Fruit fly (Drosophila melanogaster) whole organism, embryonic: ENCODE results near the gene CG31360.

Source experiments
- Aef1 ChIP-seq: fragments of 200-800 bp; sonication (Bioruptor generic); IDR thresholded peaks from 3 replicates; pipeline ENCODE4 v1.3.6; 2022; ENCODE audit warnings: missing biosample characterization, missing genetic modification characterization
- Blimp-1 ChIP-seq: fragments of 200-800 bp; sonication (Bioruptor generic); optimal IDR thresholded peaks from 3 replicates; lab custom pipeline; 2018; ENCODE audit warnings: missing biosample characterization, missing genetic modification characterization, mild to moderate bottlenecking, moderate library complexity, missing genetic modification reagents
- CG10321 ChIP-seq: fragments of 200-800 bp; sonication (Bioruptor generic); IDR thresholded peaks from 2 replicates; pipeline ENCODE4 v1.3.6; 2022; ENCODE audit warnings: missing biosample characterization, missing genetic modification characterization
- CG10462 ChIP-seq: fragments of 200-800 bp; sonication (Bioruptor generic); optimal IDR thresholded peaks from 2 replicates; lab custom pipeline; 2016; ENCODE audit warnings: missing biosample characterization, missing genetic modification characterization
- CG11085 ChIP-seq: fragments of 200-800 bp; sonication (Bioruptor generic); IDR thresholded peaks from 2 replicates; pipeline ENCODE4 v1.3.6; 2022; ENCODE audit warnings: missing biosample characterization, missing genetic modification characterization
- CG12219 ChIP-seq: fragments of 200-800 bp; sonication (Bioruptor generic); optimal IDR thresholded peaks from 3 replicates; lab custom pipeline; 2018; ENCODE audit warnings: missing biosample characterization, mild to moderate bottlenecking, missing genetic modification characterization
- CG12659 ChIP-seq: fragments of 200-800 bp; sonication (Bioruptor generic); optimal IDR thresholded peaks from 3 replicates; lab custom pipeline; 2017; ENCODE audit warnings: mild to moderate bottlenecking, missing biosample characterization, missing genetic modification reagents, missing genetic modification characterization
- CG16813 ChIP-seq: fragments of 200-800 bp; sonication (Bioruptor generic); IDR thresholded peaks from 3 replicates; pipeline ENCODE4 v1.3.6; 2022; ENCODE audit warnings: missing biosample characterization, missing genetic modification characterization; ENCODE audit not compliant: partially characterized antibody
- CG18476 ChIP-seq: fragments of 200-800 bp; sonication (Bioruptor generic); optimal IDR thresholded peaks from 2 replicates; lab custom pipeline; 2016; ENCODE audit warnings: missing biosample characterization, mild to moderate bottlenecking, missing genetic modification characterization
- CG33557 ChIP-seq: fragments of 200-800 bp; sonication (Bioruptor generic); optimal IDR thresholded peaks from 2 replicates; lab custom pipeline; 2019; ENCODE audit warnings: missing biosample characterization, mild to moderate bottlenecking, missing genetic modification characterization, moderate library complexity
- CG43689 ChIP-seq: fragments of 200-800 bp; sonication (Bioruptor generic); IDR thresholded peaks from 2 replicates; pipeline ENCODE4 v1.3.6; 2022; ENCODE audit warnings: missing biosample characterization, missing genetic modification characterization
- CG5180 ChIP-seq: fragments of 200-800 bp; sonication (Bioruptor generic); optimal IDR thresholded peaks from 3 replicates; lab custom pipeline; 2017; ENCODE audit warnings: missing biosample characterization, missing genetic modification characterization, mild to moderate bottlenecking, moderate library complexity, missing genetic modification reagents
- CG5953 ChIP-seq: fragments of 200-800 bp; sonication (Bioruptor generic); IDR thresholded peaks from 2 replicates; pipeline ENCODE4 v1.3.6; 2022; ENCODE audit warnings: missing biosample characterization, missing genetic modification characterization
- CG9727 ChIP-seq: fragments of 200-800 bp; sonication (Bioruptor generic); optimal IDR thresholded peaks from 3 replicates; lab custom pipeline; 2017; ENCODE audit warnings: missing biosample characterization, mild to moderate bottlenecking, missing genetic modification characterization
- D19B ChIP-seq: fragments of 200-800 bp; sonication (Bioruptor generic); optimal IDR thresholded peaks from 2 replicates; lab custom pipeline; 2017; ENCODE audit warnings: missing biosample characterization, mild to moderate bottlenecking, missing genetic modification characterization
- Dip2 ChIP-seq: fragments of 200-800 bp; sonication (Bioruptor generic); IDR thresholded peaks from 2 replicates; pipeline ENCODE4 v1.3.6; 2022; ENCODE audit warnings: missing biosample characterization, missing genetic modification characterization
- E2f2 ChIP-seq: fragments of 200-800 bp; sonication (Bioruptor generic); IDR thresholded peaks from 2 replicates; pipeline ENCODE4 v1.3.6; 2022; ENCODE audit warnings: missing biosample characterization, missing genetic modification characterization
- ERR ChIP-seq: fragments of 200-800 bp; sonication (Bioruptor generic); optimal IDR thresholded peaks from 2 replicates; lab custom pipeline; 2016; ENCODE audit warnings: missing biosample characterization, missing genetic modification characterization
- Ets65A ChIP-seq: fragments of 200-800 bp; sonication (Bioruptor generic); peaks from one replicate; lab custom pipeline; 2016; ENCODE audit warnings: missing biosample characterization, missing genetic modification characterization
- Gug ChIP-seq: fragments of 200-800 bp; sonication (Bioruptor generic); IDR thresholded peaks from 4 replicates; pipeline ENCODE4 v1.3.6; 2022; ENCODE audit warnings: missing biosample characterization, missing genetic modification characterization
- HLH4C ChIP-seq: fragments of 200-800 bp; sonication (Bioruptor generic); IDR thresholded peaks from 3 replicates; pipeline ENCODE4 v1.3.6; 2022; ENCODE audit warnings: missing biosample characterization, missing genetic modification characterization; ENCODE audit not compliant: partially characterized antibody
- Hey ChIP-seq: fragments of 200-800 bp; sonication (Bioruptor generic); optimal IDR thresholded peaks from 3 replicates; lab custom pipeline; 2018; ENCODE audit warnings: missing biosample characterization, mild to moderate bottlenecking, missing genetic modification characterization
- Hr78 ChIP-seq, 2 experiments: fragments of 200-800 bp in 1 of 2; fragments of >200 bp in 1 of 2; sonication (Bioruptor generic) in 1 of 2; optimal IDR thresholded peaks; 2 replicates each; lab custom pipeline; 2017 to 2019; ENCODE audit warnings: missing biosample characterization in 2 of 2, missing genetic modification characterization in 2 of 2, mild to moderate bottlenecking in 1 of 2, moderate library complexity in 1 of 2
- Mrtf ChIP-seq: fragments of 200-800 bp; sonication (Bioruptor generic); IDR thresholded peaks from 3 replicates; pipeline ENCODE4 v1.3.6; 2022; ENCODE audit warnings: missing biosample characterization, missing genetic modification characterization
- NC2α ChIP-seq: fragments of 200-800 bp; sonication (Bioruptor generic); optimal IDR thresholded peaks from 2 replicates; lab custom pipeline; 2016; ENCODE audit warnings: missing biosample characterization, missing genetic modification characterization
- Neu2 ChIP-seq: fragments of 200-800 bp; sonication (Bioruptor generic); optimal IDR thresholded peaks from 3 replicates; lab custom pipeline; 2016; ENCODE audit warnings: missing biosample characterization, missing genetic modification characterization, borderline replicate concordance
- Ravus ChIP-seq: fragments of 200-800 bp; sonication (Bioruptor generic); IDR thresholded peaks from 2 replicates; pipeline ENCODE4 v1.3.6; 2022; ENCODE audit warnings: missing biosample characterization, missing genetic modification characterization
- Sry-δ ChIP-seq: fragments of 200-800 bp; sonication (Bioruptor generic); optimal IDR thresholded peaks from 2 replicates; lab custom pipeline; 2016; ENCODE audit warnings: missing biosample characterization, missing genetic modification characterization
- Tbp ChIP-seq: fragments of >200 bp; optimal IDR thresholded peaks from 2 replicates; lab custom pipeline; 2018; ENCODE audit warnings: missing biosample characterization, missing genetic modification characterization
- Trl ChIP-seq, 3 experiments: fragments of >200 bp in 2 of 3; fragments of 200-800 bp in 1 of 3; sonication (Bioruptor generic) in 1 of 3; optimal IDR thresholded peaks; 2 replicates in 1 of 3; 3 replicates in 2 of 3; lab custom pipeline; 2016 to 2017; ENCODE audit warnings: missing biosample characterization in 1 of 3, missing genetic modification characterization in 1 of 3
- az2 ChIP-seq: fragments of 200-800 bp; sonication (Bioruptor generic); optimal IDR thresholded peaks from 3 replicates; lab custom pipeline; 2016; ENCODE audit warnings: missing biosample characterization, missing genetic modification characterization
- bowl ChIP-seq: fragments of 200-800 bp; sonication (Bioruptor generic); IDR thresholded peaks from 2 replicates; pipeline ENCODE4 v1.3.6; 2022; ENCODE audit warnings: missing biosample characterization, missing genetic modification characterization
- btn ChIP-seq: fragments of 200-800 bp; sonication (Bioruptor generic); optimal IDR thresholded peaks from 2 replicates; lab custom pipeline; 2016; ENCODE audit warnings: missing biosample characterization, missing genetic modification characterization
- caup ChIP-seq: fragments of 200-800 bp; sonication (Bioruptor generic); optimal IDR thresholded peaks from 3 replicates; lab custom pipeline; 2017; ENCODE audit warnings: missing biosample characterization, mild to moderate bottlenecking, missing genetic modification characterization, moderate library complexity; ENCODE audit not compliant: severe bottlenecking
- cg ChIP-seq: fragments of 200-800 bp; sonication (Bioruptor generic); optimal IDR thresholded peaks from 3 replicates; lab custom pipeline; 2019; ENCODE audit warnings: missing biosample characterization, mild to moderate bottlenecking, missing genetic modification characterization, moderate library complexity
- chif ChIP-seq, 2 experiments: fragments of 200-800 bp; sonication (Bioruptor generic); optimal IDR thresholded peaks; 3 replicates each; lab custom pipeline; 2016; ENCODE audit warnings: missing biosample characterization in 2 of 2, missing genetic modification characterization in 2 of 2
- ftz-f1 ChIP-seq: fragments of 200-800 bp; sonication (Bioruptor generic); optimal IDR thresholded peaks from 2 replicates; lab custom pipeline; 2016; ENCODE audit warnings: missing biosample characterization, missing genetic modification characterization
- gcm2 ChIP-seq: fragments of 200-800 bp; sonication (Bioruptor generic); optimal IDR thresholded peaks from 2 replicates; lab custom pipeline; 2016; ENCODE audit warnings: missing biosample characterization, missing genetic modification characterization
- hkb ChIP-seq, 2 experiments: fragments of 200-800 bp in 1 of 2; fragments of >200 bp in 1 of 2; sonication (Bioruptor generic) in 1 of 2; IDR thresholded peaks in 1 of 2; optimal IDR thresholded peaks in 1 of 2; 2 replicates each; pipeline versions ENCODE4 v1.3.6 to Lab custom; 2017 to 2022; ENCODE audit warnings: missing biosample characterization in 1 of 2, missing genetic modification characterization in 1 of 2
- hth ChIP-seq: fragments of >200 bp; optimal IDR thresholded peaks from 2 replicates; lab custom pipeline; 2017; ENCODE audit warnings: inconsistent platforms
- lilli ChIP-seq: fragments of 200-800 bp; sonication (Bioruptor generic); optimal IDR thresholded peaks from 3 replicates; lab custom pipeline; 2016; ENCODE audit warnings: missing biosample characterization, missing genetic modification characterization
- p53 ChIP-seq: fragments of 200-800 bp; sonication (Bioruptor generic); optimal IDR thresholded peaks from 2 replicates; lab custom pipeline; 2016; ENCODE audit warnings: missing biosample characterization, missing genetic modification characterization
- pnt ChIP-seq: fragments of 200-800 bp; sonication (Bioruptor generic); optimal IDR thresholded peaks from 3 replicates; lab custom pipeline; 2016; ENCODE audit warnings: missing biosample characterization, missing genetic modification characterization
- rib ChIP-seq: fragments of 200-800 bp; sonication (Bioruptor generic); IDR thresholded peaks from 2 replicates; pipeline ENCODE4 v1.3.6; 2022; ENCODE audit warnings: missing biosample characterization, missing genetic modification characterization
- tup ChIP-seq: fragments of 200-800 bp; sonication (Bioruptor generic); optimal IDR thresholded peaks from 2 replicates; lab custom pipeline; 2016; ENCODE audit warnings: missing biosample characterization, mild to moderate bottlenecking, missing genetic modification characterization, moderate library complexity
- zen2 ChIP-seq: fragments of 200-800 bp; sonication (Bioruptor generic); IDR thresholded peaks from 3 replicates; pipeline ENCODE4 v1.3.6; 2022; ENCODE audit warnings: missing biosample characterization, missing genetic modification characterization; ENCODE audit not compliant: partially characterized antibody
- zfh1 ChIP-seq: fragments of 200-800 bp; sonication (Bioruptor generic); IDR thresholded peaks from 3 replicates; pipeline ENCODE4 v1.3.6; 2022; ENCODE audit warnings: missing biosample characterization, missing genetic modification characterization

The CG31360 gene

dm6 chr3R:17699891-17700487, 15.1 kb downstream of the CG31360 start (continued):
- no peak for TF ChIP-seq NC2α (GFP tag; lab: Kevin White, UChicago)
- no peak for TF ChIP-seq CG11085 (GFP tag; lab: Robert Waterston, UW)
- TF ChIP-seq Gug (GFP tag; lab: Robert Waterston, UW): peak; percentile 95; the same call in 1 of the 4 replicates
- TF ChIP-seq HLH4C (GFP tag; lab: Robert Waterston, UW): 0 out of 3 replicates have a peak, but pooled peaks have one; percentile 10
- TF ChIP-seq zen2 (GFP tag; lab: Robert Waterston, UW): peak; percentile 12; the same call in 1 of the 3 replicates
- TF ChIP-seq zfh1 (GFP tag; lab: Robert Waterston, UW): no peak
- no peak for TF ChIP-seq hth (lab: Kevin White, UChicago)
- no peak for TF ChIP-seq Neu2 (GFP tag; lab: Kevin White, UChicago)
- TF ChIP-seq hkb (optimal IDR thresholded peaks at IDR 0.05; lab: Kevin White, UChicago): no peak
- TF ChIP-seq hkb (GFP tag; IDR thresholded peaks at IDR 0.05; lab: Robert Waterston, UW): no peak
- peak; percentile 46 for TF ChIP-seq Hey
- peak; percentile 34 for TF ChIP-seq ERR (GFP tag; lab: Kevin White, UChicago)
- TF ChIP-seq Dip2 (GFP tag; lab: Robert Waterston, UW): no peak
- TF ChIP-seq Aef1: no peak
- no peak for TF ChIP-seq Sry-δ
- TF ChIP-seq pnt (GFP tag; lab: Kevin White, UChicago): no peak
- no peak for TF ChIP-seq chif (GFP tag; optimal IDR thresholded peaks at IDR 0.05; lab: Kevin White, UChicago)
- peak; percentile 74 for TF ChIP-seq cg (GFP tag; lab: Kevin White, UChicago)
- TF ChIP-seq az2: no peak
- no peak for TF ChIP-seq CG33557 (GFP tag; lab: Kevin White, UChicago)
- no peak for TF ChIP-seq CG5953 (GFP tag; lab: Robert Waterston, UW)

DNA sequence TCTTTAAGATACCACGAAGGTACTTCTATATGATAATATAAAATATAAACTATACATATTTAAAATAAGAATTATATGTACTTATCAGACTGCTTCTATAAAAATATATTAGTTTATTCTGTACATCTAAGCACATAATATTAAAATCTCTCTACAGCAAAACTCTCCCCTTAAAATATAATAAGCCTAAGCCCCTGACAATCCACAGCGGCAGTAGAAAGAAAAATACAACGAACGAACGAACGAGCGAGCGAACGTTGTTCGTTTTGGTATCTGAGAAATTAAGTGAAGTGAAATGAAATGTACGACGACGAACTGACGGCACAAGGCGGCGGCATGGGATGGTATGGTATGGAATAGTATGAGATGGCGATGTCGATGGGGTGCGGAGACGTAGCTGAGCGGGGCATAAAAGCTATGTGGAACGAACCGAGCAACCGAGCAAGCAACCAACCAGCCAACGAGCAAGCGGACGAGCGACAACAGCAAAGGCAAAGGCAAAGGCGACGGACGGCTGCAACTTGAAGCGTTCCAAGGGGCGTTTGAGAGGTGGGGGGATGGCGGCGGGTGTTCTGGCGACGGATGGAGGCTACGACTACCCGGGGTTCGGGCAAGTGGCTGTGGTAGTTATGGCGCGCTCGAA, 15.7 kb downstream of the CG31360 start:
- peak in 1 of 2 experiments; percentile 56 for TF ChIP-seq Trl (optimal IDR thresholded peaks at IDR 0.05; lab: Kevin White, UChicago)
- peak; percentile 57 for TF ChIP-seq Trl (GFP tag; optimal IDR thresholded peaks at IDR 0.05; lab: Kevin White, UChicago)
- TF ChIP-seq btn: peak; percentile 39
- peak; percentile 96 for TF ChIP-seq CG43689 (GFP tag; lab: Robert Waterston, UW)
- peak; percentile 92 for TF ChIP-seq CG10462
- TF ChIP-seq CG12219: peak; percentile 92
- peak; percentile 95 for TF ChIP-seq Ravus
- peak; percentile 97 for TF ChIP-seq bowl (GFP tag; lab: Robert Waterston, UW)
- TF ChIP-seq Blimp-1 (GFP tag; lab: Kevin White, UChicago): peak; percentile 97
- TF ChIP-seq CG12659 (GFP tag; lab: Kevin White, UChicago): peak; percentile 99
- peak; percentile 23 for TF ChIP-seq gcm2 (GFP tag; lab: Kevin White, UChicago)
- TF ChIP-seq hth (lab: Kevin White, UChicago): no peak
- peak; percentile 83 for TF ChIP-seq CG10321 (GFP tag; lab: Robert Waterston, UW)
- TF ChIP-seq D19B (GFP tag; lab: Kevin White, UChicago): peak; percentile 96
- peak; percentile 88 for TF ChIP-seq rib (GFP tag; lab: Robert Waterston, UW)
- peak in 1 of 2 experiments; percentile 95 for TF ChIP-seq Hr78 (GFP tag; optimal IDR thresholded peaks at IDR 0.05; lab: Kevin White, UChicago)
- peak; percentile 98 for TF ChIP-seq CG5180 (GFP tag; lab: Kevin White, UChicago)
- peak; percentile 19 for TF ChIP-seq p53 (GFP tag; lab: Kevin White, UChicago)
- TF ChIP-seq Tbp (GFP tag; lab: Kevin White, UChicago): no peak
- TF ChIP-seq E2f2 (GFP tag; lab: Robert Waterston, UW): peak; percentile 88
- TF ChIP-seq lilli (GFP tag; lab: Kevin White, UChicago): peak; percentile 94
- TF ChIP-seq Mrtf (GFP tag; lab: Robert Waterston, UW): peak; percentile 97
- TF ChIP-seq tup (GFP tag; lab: Kevin White, UChicago): peak; percentile 90
- peak; percentile 95 for TF ChIP-seq Ets65A (GFP tag; lab: Kevin White, UChicago)
- TF ChIP-seq CG16813: no peak
- peak; percentile 98 for TF ChIP-seq CG9727 (GFP tag; lab: Kevin White, UChicago)
- TF ChIP-seq caup (GFP tag; lab: Kevin White, UChicago): peak; percentile 98
- TF ChIP-seq CG18476 (GFP tag; lab: Kevin White, UChicago): peak; percentile 91
- peak; percentile 29 for TF ChIP-seq ftz-f1
